Fruit fly (Drosophila melanogaster): ENCODE results near the gene CG2211.

Gene CG2211

DNA sequence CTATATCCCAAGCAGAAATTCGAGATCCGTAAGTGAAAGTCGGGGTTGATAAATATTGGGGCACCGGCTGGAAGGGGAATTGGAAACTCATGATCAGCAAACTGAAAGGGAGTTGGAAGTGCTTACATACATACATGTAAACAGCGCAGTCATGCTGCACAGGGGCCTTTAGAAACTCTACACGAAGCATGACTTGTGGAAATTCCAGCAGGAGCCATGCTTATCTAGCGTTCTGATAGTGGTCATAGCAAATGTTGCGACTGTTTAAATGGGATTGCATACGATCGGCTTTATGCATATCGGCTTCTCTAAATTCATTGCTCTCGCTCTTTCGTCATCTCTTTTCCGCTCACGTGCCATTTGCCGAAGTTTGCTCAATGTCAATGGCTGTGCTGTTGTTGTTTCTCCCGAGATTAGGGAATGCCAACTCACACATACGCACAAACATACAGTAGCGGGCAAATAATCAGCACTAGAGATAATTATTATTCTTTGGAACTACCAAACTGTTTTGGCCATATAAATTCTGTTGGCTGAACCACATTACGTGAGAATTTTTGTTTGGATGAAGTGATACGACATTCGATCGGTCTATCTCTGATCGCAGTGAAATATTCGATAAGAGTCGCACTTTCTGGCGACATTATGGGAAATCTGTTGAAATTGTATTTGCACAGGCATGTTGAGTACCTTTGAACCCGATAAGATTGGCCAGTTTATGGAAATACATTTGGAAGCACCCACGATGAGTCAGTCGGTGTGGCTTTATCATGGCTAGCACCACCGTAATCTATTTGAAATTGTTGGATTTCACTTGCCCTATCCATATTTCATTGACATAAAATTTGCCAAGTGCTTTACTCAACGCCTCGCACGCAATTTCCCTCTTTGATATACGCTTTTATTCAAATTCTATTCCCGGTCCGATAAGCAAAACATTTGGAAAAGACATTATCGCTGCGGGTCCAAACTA, 1.1 kb upstream of the CG2211 start (continued):
- no peak for TF ChIP-seq CG7963 (GFP tag; IDR thresholded peaks at IDR 0.05; ENCODE audit: partially characterized antibody)

DNA sequence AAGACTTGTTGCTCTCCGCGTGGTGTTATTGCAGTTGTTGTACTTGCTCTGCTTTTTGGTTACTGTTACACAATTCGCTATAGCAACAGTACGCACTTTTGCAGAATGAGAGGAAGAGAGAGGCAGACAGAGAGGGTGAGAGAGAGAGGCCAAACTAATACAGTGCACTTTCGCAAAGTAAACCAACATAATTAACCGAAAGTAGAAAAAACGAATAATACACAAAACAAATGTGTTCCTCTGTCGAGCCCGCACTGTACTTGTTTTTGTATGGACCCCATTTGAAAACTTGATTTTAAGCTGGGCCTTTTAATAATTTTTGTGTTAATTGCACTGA, 237 bp upstream of the CG2211 start:
- TF ChIP-seq Adf1 (GFP tag; IDR thresholded peaks at IDR 0.05), result peak; percentile 9; the same call in 1 of the 2 replicates
- TF ChIP-seq kay (GFP tag; optimal IDR thresholded peaks at IDR 0.05), result peak; percentile 42
- 0 out of 3 replicates have a peak, but pooled peaks have one; percentile 33 for TF ChIP-seq CG11695 (GFP tag; IDR thresholded peaks at IDR 0.05)
- TF ChIP-seq Atf6 (GFP tag; IDR thresholded peaks at IDR 0.05), result peak; percentile 64; the same call in 1 of the 2 replicates
- TF ChIP-seq crol (GFP tag; IDR thresholded peaks at IDR 0.05), result peak; percentile 76
- peak; percentile 18; the same call in 1 of the 2 replicates for TF ChIP-seq onecut (GFP tag; IDR thresholded peaks at IDR 0.05)
- no peak for TF ChIP-seq ato (GFP tag; IDR thresholded peaks at IDR 0.05; ENCODE audit: partially characterized antibody)
- TF ChIP-seq CG11560 (tag; IDR thresholded peaks at IDR 0.05), result no peak
- TF ChIP-seq knrl (GFP tag; IDR thresholded peaks at IDR 0.05; ENCODE audit: partially characterized antibody), result no peak
- no peak for TF ChIP-seq CG1233 (GFP tag; optimal IDR thresholded peaks at IDR 0.05)
- no peak for TF ChIP-seq cato (GFP tag; optimal IDR thresholded peaks at IDR 0.05; ENCODE audit: borderline replicate concordance)
- TF ChIP-seq Hey (tag; optimal IDR thresholded peaks at IDR 0.05), result no peak
- TF ChIP-seq CG10267 (tag; optimal IDR thresholded peaks at IDR 0.05), result peak; percentile 4
- TF ChIP-seq ap (GFP tag; IDR thresholded peaks at IDR 0.05), result no peak
- peak; percentile 20; the same call in 1 of the 2 replicates for TF ChIP-seq CG11696 (GFP tag; IDR thresholded peaks at IDR 0.05)
- peak; percentile 43 for TF ChIP-seq lbe (GFP tag; optimal IDR thresholded peaks at IDR 0.05)
- no peak for TF ChIP-seq ash1 (GFP tag; optimal IDR thresholded peaks at IDR 0.05)
- TF ChIP-seq CG2199 (GFP tag; IDR thresholded peaks at IDR 0.05), result no peak
- TF ChIP-seq Doc2 (GFP tag; IDR thresholded peaks at IDR 0.05), result no peak
- TF ChIP-seq luna (GFP tag; optimal IDR thresholded peaks at IDR 0.05), result no peak
- no peak for TF ChIP-seq CG10431 (GFP tag; optimal IDR thresholded peaks at IDR 0.05)
- no peak for TF ChIP-seq Dll (GFP tag; IDR thresholded peaks at IDR 0.05; ENCODE audit: partially characterized antibody)
- TF ChIP-seq CG30431 (GFP tag; optimal IDR thresholded peaks at IDR 0.05), result no peak
- TF ChIP-seq CG10321 (GFP tag; IDR thresholded peaks at IDR 0.05), result no peak
- no peak for TF ChIP-seq CG2129 (GFP tag; IDR thresholded peaks at IDR 0.05; ENCODE audit: partially characterized antibody)
- TF ChIP-seq Dip3 (GFP tag; optimal IDR thresholded peaks at IDR 0.05), result no peak
- peak; percentile 60 for TF ChIP-seq ttk (GFP tag; IDR thresholded peaks at IDR 0.05)
- no peak for TF ChIP-seq Abd-B (GFP tag; optimal IDR thresholded peaks at IDR 0.05)
- no peak for TF ChIP-seq CG1792 (GFP tag; optimal IDR thresholded peaks at IDR 0.05)
- no peak for TF ChIP-seq pan (optimal IDR thresholded peaks at IDR 0.05)
- peak in 1 of 2 experiments; percentile 76 for TF ChIP-seq pan (GFP tag; optimal IDR thresholded peaks at IDR 0.05 in 1 of 2, IDR thresholded peaks at IDR 0.05 in 1 of 2)
- TF ChIP-seq CG8478 (optimal IDR thresholded peaks at IDR 0.05), result no peak
- no peak for TF ChIP-seq CG3065 (GFP tag; optimal IDR thresholded peaks at IDR 0.05)
- TF ChIP-seq row (GFP tag; IDR thresholded peaks at IDR 0.05), result peak; percentile 87
- TF ChIP-seq ro (GFP tag; IDR thresholded peaks at IDR 0.05), result no peak
- peak; percentile 15 for TF ChIP-seq CG9817 (tag; optimal IDR thresholded peaks at IDR 0.05)
- TF ChIP-seq CHES-1-like (GFP tag; optimal IDR thresholded peaks at IDR 0.05), result no peak
- TF ChIP-seq ERR (GFP tag; optimal IDR thresholded peaks at IDR 0.05), result no peak
- TF ChIP-seq Med (GFP tag), result peak; percentile 94
- no peak for TF ChIP-seq CG13287 (GFP tag; IDR thresholded peaks at IDR 0.05; ENCODE audit: partially characterized antibody)
- TF ChIP-seq CG14441 (GFP tag; IDR thresholded peaks at IDR 0.05), result peak; percentile 70
- TF ChIP-seq danr (GFP tag; IDR thresholded peaks at IDR 0.05), result no peak
- peak; percentile 34; the same call in 1 of the 2 replicates for TF ChIP-seq E2f1 (GFP tag; IDR thresholded peaks at IDR 0.05)
- TF ChIP-seq CG12391 (tag; optimal IDR thresholded peaks at IDR 0.05), result peak; percentile 21
- peak; percentile 79 for TF ChIP-seq vvl (GFP tag; IDR thresholded peaks at IDR 0.05)
- peak; percentile 19 for TF ChIP-seq crc (GFP tag; optimal IDR thresholded peaks at IDR 0.05)
- TF ChIP-seq MBD-R2 (GFP tag; IDR thresholded peaks at IDR 0.05), result peak; percentile 41; the same call in 1 of the 2 replicates

Data from whole organism, embryonic.